Worm (Caenorhabditis elegans) whole organism, early embryonic: ENCODE results near the gene ZK154.6.
A peak's percentile ranks its signal among the peaks of the same experiment; 100 is the strongest.

ENCODE experiments used
- B0310.2 ChIP-seq: sonication (generic microtip); optimal IDR thresholded peaks from 2 replicates; lab custom pipeline; 2016; ENCODE audit warnings: mild to moderate bottlenecking, missing genetic modification characterization, missing compliant biosample characterization
- F13C5.2 ChIP-seq: sonication (generic microtip); optimal IDR thresholded peaks from 2 replicates; lab custom pipeline; 2017; ENCODE audit warnings: mild to moderate bottlenecking, missing genetic modification characterization, inconsistent platforms, missing compliant biosample characterization
- aly-1 ChIP-seq: sonication (generic microtip); optimal IDR thresholded peaks from 2 replicates; lab custom pipeline; 2016; ENCODE audit warnings: missing genetic modification characterization, missing compliant biosample characterization
- ama-1 ChIP-seq: fragments of 150-350 bp; optimal IDR thresholded peaks from 2 replicates; lab custom pipeline; 2014
- ceh-13 ChIP-seq: fragments of 200-800 bp; sonication (Bioruptor generic); optimal IDR thresholded peaks from 2 replicates; lab custom pipeline; 2018; ENCODE audit warnings: mild to moderate bottlenecking, missing genetic modification characterization, missing compliant biosample characterization
- ceh-36 ChIP-seq: sonication (generic microtip); optimal IDR thresholded peaks from 2 replicates; lab custom pipeline; 2016; ENCODE audit warnings: missing genetic modification characterization, inconsistent platforms, missing compliant biosample characterization
- ets-7 ChIP-seq: sonication (generic microtip); optimal IDR thresholded peaks from 2 replicates; lab custom pipeline; 2016; ENCODE audit warnings: missing genotype, missing genetic modification characterization, missing compliant biosample characterization
- flt-1 ChIP-seq: fragments of 200-800 bp; sonication (Bioruptor generic); IDR thresholded peaks from 2 replicates; pipeline ENCODE4 v1.3.6; 2022; ENCODE audit warnings: missing genetic modification characterization, missing compliant biosample characterization
- hmbx-1 ChIP-seq: sonication (generic microtip); optimal IDR thresholded peaks from 2 replicates; lab custom pipeline; 2016; ENCODE audit warnings: mild to moderate bottlenecking, missing genetic modification characterization, missing compliant biosample characterization
- hmg-4 ChIP-seq: fragments of 200-800 bp; sonication (Bioruptor generic); optimal IDR thresholded peaks from 2 replicates; lab custom pipeline; 2018; ENCODE audit warnings: mild to moderate bottlenecking, missing genetic modification characterization, missing compliant biosample characterization
- hnd-1 ChIP-seq: sonication (generic microtip); optimal IDR thresholded peaks from 2 replicates; lab custom pipeline; 2016; ENCODE audit warnings: missing genetic modification characterization, missing compliant biosample characterization
- pes-1 ChIP-seq: fragments of 200-800 bp; sonication (Bioruptor generic); IDR thresholded peaks from 2 replicates; pipeline ENCODE4 v1.3.6; 2022; ENCODE audit warnings: missing genetic modification reagents, missing genetic modification characterization, missing compliant biosample characterization
- scrt-1 ChIP-seq: fragments of 200-800 bp; sonication (Bioruptor generic); IDR thresholded peaks from 2 replicates; pipeline ENCODE4 v1.3.6; 2022; ENCODE audit warnings: missing genetic modification characterization, missing compliant biosample characterization
- sea-1 ChIP-seq: fragments of 200-800 bp; sonication (Bioruptor generic); conservative IDR thresholded peaks from 2 replicates; pipeline ENCODE4 v1.3.6; 2022; ENCODE audit warnings: missing genetic modification characterization, missing compliant biosample characterization
- tbx-11 ChIP-seq: fragments of 200-800 bp; sonication (Bioruptor generic); IDR thresholded peaks from 2 replicates; pipeline ENCODE4 v1.3.6; 2022; ENCODE audit warnings: missing genetic modification characterization, missing compliant biosample characterization
- tbx-37 ChIP-seq: fragments of 200-800 bp; sonication (Bioruptor generic); conservative IDR thresholded peaks from 2 replicates; pipeline ENCODE4 v1.3.6; 2022; ENCODE audit warnings: missing genetic modification reagents, missing genetic modification characterization, missing compliant biosample characterization
- tra-4 ChIP-seq: sonication (generic microtip); optimal IDR thresholded peaks from 2 replicates; lab custom pipeline; 2017; ENCODE audit warnings: missing genetic modification characterization, missing compliant biosample characterization

Gene ZK154.6

DNA sequence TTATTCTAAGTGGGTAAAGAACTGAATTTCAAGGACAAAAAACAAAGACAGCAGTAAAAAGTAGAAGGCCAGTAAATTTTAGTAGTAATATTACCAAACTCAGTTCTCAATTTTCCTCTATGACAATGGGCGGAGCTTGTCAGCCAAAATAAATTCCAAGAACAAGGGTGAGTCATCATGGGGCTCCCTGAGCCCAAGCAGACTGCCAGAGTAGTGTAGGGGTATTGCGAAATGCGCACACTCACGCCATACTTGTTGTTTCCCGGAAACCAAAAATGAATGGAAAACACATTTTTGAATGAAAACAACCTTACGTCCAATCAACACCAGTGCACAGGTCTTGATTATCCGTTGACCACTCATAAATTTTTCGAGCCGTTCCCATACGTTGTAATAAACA lies 1.6 kb downstream of the ZK154.6 start:
- TF ChIP-seq hmg-4 (GFP tag; lab: Kevin White, UChicago) (no peak), tra-4 (no peak), tbx-11 (GFP tag; lab: Robert Waterston, UW) (no peak), aly-1 (tag; lab: Kevin White, UChicago) (no peak), hnd-1 (no peak), ets-7 (tag; lab: Kevin White, UChicago) (no peak), ceh-13 (GFP tag; lab: Kevin White, UChicago) (no peak), ceh-36 (tag; lab: Kevin White, UChicago) (no peak), tbx-37 (GFP tag; lab: Robert Waterston, UW) (no peak), B0310.2 (tag; lab: Kevin White, UChicago) (no peak)

DNA sequence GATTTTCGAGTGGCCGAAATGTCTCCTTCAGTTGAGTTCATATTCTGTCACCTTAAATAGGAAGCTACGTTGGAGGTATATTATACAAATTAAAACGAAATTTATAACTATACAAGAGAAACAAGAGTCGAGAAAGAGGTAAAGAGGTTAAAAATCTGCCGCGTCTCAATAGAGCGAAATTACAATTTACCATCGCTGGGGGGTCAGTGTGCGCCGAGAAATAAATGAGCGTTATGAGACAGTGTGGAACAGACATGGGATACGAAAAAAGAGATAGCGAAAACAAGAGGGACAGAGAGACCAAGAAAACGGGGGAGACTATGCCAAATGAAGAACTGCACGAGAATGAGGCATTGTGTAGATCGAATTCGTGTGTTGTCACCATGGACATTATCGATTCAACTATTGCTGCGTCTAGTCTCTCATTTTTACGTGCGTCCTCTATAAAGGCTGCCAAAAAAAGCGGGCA lies 5.4 kb downstream of the ZK154.6 start, which contains the start of gene ZK154.5:
Gene ZK154.5 (minus strand): TSS at position 51 of the 469 bp plus-strand sequence.
- TF ChIP-seq ets-7 (tag; lab: Kevin White, UChicago), result no peak
- peak; percentile 57 for TF ChIP-seq hmg-4 (GFP tag; lab: Kevin White, UChicago)
- TF ChIP-seq F13C5.2 (tag; lab: Kevin White, UChicago), result peak; percentile 14
- TF ChIP-seq pes-1 (GFP tag; lab: Robert Waterston, UW), result no peak

DNA sequence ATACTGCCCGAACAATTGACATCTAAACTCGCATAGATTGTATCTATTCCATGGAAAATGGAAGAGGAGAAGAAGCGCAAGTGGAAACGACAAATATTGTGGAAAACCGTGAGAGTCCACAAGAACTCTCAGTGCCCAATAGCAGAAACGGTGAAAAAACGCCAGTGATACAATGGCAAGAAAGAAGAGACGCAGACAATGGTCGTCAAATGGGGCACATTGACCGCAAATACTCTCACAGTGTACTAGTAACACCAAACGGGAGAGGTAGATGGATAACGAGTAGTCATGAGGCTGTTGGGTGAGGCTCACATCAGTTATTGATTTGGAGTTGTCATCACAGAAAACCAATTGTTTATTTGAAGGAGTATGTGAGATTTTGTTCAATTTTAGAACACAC lies 11.0 kb downstream of the ZK154.6 start, which contains the start of gene ZK154.4:
Gene ZK154.4 (minus strand): TSS at position 27 of the 400 bp plus-strand sequence.
- peak; percentile 15 for TF ChIP-seq hmg-4 (GFP tag; lab: Kevin White, UChicago)
- no peak for TF ChIP-seq ets-7 (tag; lab: Kevin White, UChicago)

DNA sequence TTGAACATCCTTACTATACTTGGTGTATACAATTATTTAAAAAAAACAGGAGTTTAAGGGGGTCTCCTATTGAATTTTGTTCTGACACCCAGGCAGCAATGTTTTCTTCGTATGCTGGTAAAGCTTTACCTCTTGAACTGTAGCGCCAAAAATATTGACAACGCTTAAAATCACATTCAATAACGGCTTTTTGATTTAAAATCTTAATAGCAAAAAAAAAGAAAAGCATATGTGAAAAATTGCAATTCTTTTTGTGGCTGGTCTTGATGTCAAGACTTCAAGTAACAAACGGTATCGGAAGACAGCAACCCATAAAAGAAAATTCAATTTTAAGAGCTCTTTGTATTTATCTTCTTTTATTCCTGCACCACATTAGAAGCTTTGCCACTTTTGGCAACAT lies 11.5 kb downstream of the ZK154.6 start:
- no peak for TF ChIP-seq aly-1 (tag; lab: Kevin White, UChicago)
- TF ChIP-seq sea-1 (GFP tag; lab: Robert Waterston, UW), result no peak
- no peak for TF ChIP-seq pes-1 (GFP tag; lab: Robert Waterston, UW)
- TF ChIP-seq B0310.2 (tag; lab: Kevin White, UChicago), result no peak
- no peak for TF ChIP-seq F13C5.2 (tag; lab: Kevin White, UChicago)
- no peak for TF ChIP-seq hmg-4 (GFP tag; lab: Kevin White, UChicago)
- TF ChIP-seq hnd-1, result no peak
- no peak for TF ChIP-seq ets-7 (tag; lab: Kevin White, UChicago)
- TF ChIP-seq ceh-36 (tag; lab: Kevin White, UChicago), result no peak
- no peak for TF ChIP-seq ama-1 (lab: Kevin White, UChicago)
- no peak for TF ChIP-seq scrt-1 (GFP tag; lab: Robert Waterston, UW)
- no peak for TF ChIP-seq ceh-13 (GFP tag; lab: Kevin White, UChicago)
- TF ChIP-seq flt-1 (GFP tag; lab: Robert Waterston, UW), result no peak
- no peak for TF ChIP-seq tra-4

DNA sequence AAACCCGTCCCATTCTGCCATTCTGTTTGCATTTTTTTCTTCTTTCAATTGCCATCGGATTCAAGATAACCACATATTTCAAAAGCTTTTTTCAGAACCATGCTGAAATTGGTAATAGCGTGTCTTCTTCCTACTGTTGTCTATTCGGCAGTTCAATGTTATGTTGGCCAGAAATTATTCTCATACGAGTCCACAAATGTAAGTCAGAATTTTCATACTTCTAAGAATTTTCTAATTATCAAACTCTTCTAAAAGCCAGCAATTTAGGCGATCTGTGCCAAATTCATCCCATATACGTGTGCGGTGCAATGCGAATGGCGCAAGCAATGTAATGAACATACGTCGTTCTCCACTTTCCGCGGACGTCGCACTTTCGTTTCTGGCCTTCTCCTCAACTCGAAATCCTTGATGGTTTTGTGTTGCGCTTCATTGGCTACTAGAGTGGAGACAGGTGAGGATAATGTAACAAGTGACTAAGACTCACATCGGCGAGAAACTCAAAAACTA lies 13.8 kb downstream of the ZK154.6 start, which contains the start of gene ZK154.1:
Gene ZK154.1 (plus strand): TSS at position 51 of the 507 bp plus-strand sequence.
- TF ChIP-seq aly-1 (tag; lab: Kevin White, UChicago), result no peak
- no peak for TF ChIP-seq hnd-1
- no peak for TF ChIP-seq hmg-4 (GFP tag; lab: Kevin White, UChicago)
- no peak for TF ChIP-seq tra-4
- no peak for TF ChIP-seq sea-1 (GFP tag; lab: Robert Waterston, UW)
- TF ChIP-seq hmbx-1 (tag; lab: Kevin White, UChicago), result no peak
- TF ChIP-seq ama-1 (lab: Kevin White, UChicago), result no peak
- no peak for TF ChIP-seq tbx-11 (GFP tag; lab: Robert Waterston, UW)
- TF ChIP-seq scrt-1 (GFP tag; lab: Robert Waterston, UW), result no peak
- TF ChIP-seq B0310.2 (tag; lab: Kevin White, UChicago), result no peak
- no peak for TF ChIP-seq ceh-13 (GFP tag; lab: Kevin White, UChicago)
- TF ChIP-seq flt-1 (GFP tag; lab: Robert Waterston, UW), result no peak
- no peak for TF ChIP-seq pes-1 (GFP tag; lab: Robert Waterston, UW)
- no peak for TF ChIP-seq ceh-36 (tag; lab: Kevin White, UChicago)
- TF ChIP-seq tbx-37 (GFP tag; lab: Robert Waterston, UW), result no peak
- no peak for TF ChIP-seq ets-7 (tag; lab: Kevin White, UChicago)
- TF ChIP-seq F13C5.2 (tag; lab: Kevin White, UChicago), result no peak

DNA sequence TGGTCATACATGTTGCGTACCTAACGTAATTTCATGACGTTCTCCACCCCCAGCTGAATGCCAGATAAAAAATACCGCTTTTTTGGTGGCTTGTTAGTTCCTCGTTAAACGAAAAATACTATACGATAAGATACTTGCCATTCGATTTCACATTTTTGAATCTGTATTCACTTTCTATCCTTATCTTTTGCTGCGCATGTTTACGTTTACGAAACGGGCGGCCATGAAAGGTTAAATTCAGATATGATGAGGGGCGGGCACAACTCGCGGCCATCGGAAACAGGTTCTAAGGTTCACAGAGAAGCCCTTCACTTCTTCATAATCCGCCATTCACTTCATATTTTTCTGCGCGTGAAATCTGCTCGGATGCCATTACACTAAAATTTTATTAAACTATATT lies 14.6 kb downstream of the ZK154.6 start:
- TF ChIP-seq tra-4 (no peak), ceh-13 (GFP tag; lab: Kevin White, UChicago) (no peak), hnd-1 (no peak), pes-1 (GFP tag; lab: Robert Waterston, UW) (no peak), flt-1 (GFP tag; lab: Robert Waterston, UW) (no peak), ama-1 (lab: Kevin White, UChicago) (no peak), F13C5.2 (tag; lab: Kevin White, UChicago) (no peak), B0310.2 (tag; lab: Kevin White, UChicago) (no peak), ets-7 (tag; lab: Kevin White, UChicago) (no peak), ceh-36 (tag; lab: Kevin White, UChicago) (no peak), scrt-1 (GFP tag; lab: Robert Waterston, UW) (no peak), sea-1 (GFP tag; lab: Robert Waterston, UW) (no peak), aly-1 (tag; lab: Kevin White, UChicago) (no peak), tbx-37 (GFP tag; lab: Robert Waterston, UW) (no peak), hmbx-1 (tag; lab: Kevin White, UChicago) (no peak), hmg-4 (GFP tag; lab: Kevin White, UChicago) (no peak), tbx-11 (GFP tag; lab: Robert Waterston, UW) (no peak)

DNA sequence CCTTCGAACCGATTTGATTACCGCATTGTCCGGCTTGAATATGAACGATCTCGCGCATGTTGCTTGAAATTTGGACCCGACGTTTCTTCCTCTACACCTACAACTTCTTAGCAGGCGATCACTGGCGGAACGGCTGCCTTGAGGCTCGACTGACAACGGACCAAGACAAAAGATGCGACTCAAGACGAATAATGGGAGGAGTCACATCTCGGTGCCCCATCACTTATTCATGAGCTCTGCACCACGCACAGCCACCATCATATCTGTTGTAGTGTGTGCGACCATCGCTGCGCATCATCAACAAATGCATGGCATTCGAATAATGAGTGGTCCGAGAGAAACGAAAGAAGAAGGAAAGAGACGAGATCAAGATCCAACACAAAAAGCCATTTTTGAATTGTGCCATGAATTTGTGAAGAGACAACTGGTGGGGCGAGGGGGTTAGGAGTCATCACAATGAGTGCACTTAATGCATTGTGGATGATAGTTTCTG lies 16.8 kb downstream of the ZK154.6 start, which contains the start of gene mec-7:
Gene mec-7 (minus strand): TSS at position 181 of the 493 bp plus-strand sequence.
- no peak for TF ChIP-seq flt-1 (GFP tag; lab: Robert Waterston, UW)
- no peak for TF ChIP-seq tbx-11 (GFP tag; lab: Robert Waterston, UW)
- TF ChIP-seq aly-1 (tag; lab: Kevin White, UChicago), result no peak
- no peak for TF ChIP-seq hmg-4 (GFP tag; lab: Kevin White, UChicago)
- TF ChIP-seq tra-4, result no peak
- no peak for TF ChIP-seq F13C5.2 (tag; lab: Kevin White, UChicago)
- TF ChIP-seq hnd-1, result no peak
- no peak for TF ChIP-seq hmbx-1 (tag; lab: Kevin White, UChicago)
- TF ChIP-seq ceh-36 (tag; lab: Kevin White, UChicago), result no peak
- no peak for TF ChIP-seq ceh-13 (GFP tag; lab: Kevin White, UChicago)
- TF ChIP-seq tbx-37 (GFP tag; lab: Robert Waterston, UW), result no peak
